Worm (Caenorhabditis elegans): Measurements from ENCODE around the gene Y71H2AM.3.

DNA sequence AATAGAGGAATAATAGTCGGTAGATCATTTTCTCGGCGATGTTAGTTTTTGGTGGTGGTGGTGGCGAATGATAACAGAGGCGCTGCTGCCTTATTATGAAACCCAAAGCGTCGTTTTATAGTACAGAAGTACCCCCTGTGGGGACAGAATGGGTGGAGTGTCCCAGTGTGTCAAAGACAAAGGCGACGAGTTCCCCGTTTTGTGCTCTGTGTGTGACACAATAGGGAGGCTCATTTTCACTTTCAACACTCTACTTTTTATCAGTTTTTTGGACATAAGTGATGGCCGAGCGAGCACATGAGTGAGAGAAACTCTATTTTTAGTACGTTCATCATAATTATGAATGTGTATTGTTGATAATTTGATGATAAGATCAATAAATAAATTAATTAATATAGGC lies 44.5 kb upstream of the Y71H2AM.3 start, which contains the start of gene pho-9:
- no peak for TF ChIP-seq him-1 (tag; optimal IDR thresholded peaks at IDR 0.05)
- TF ChIP-seq dao-5 (tag; optimal IDR thresholded peaks at IDR 0.05) = no peak
- no peak for TF ChIP-seq W03F9.2 (tag; optimal IDR thresholded peaks at IDR 0.05)
